Fruit fly (Drosophila melanogaster) whole organism, embryonic: ENCODE measurements around the gene CG12017.

ENCODE experiments used
- Asciz ChIP-seq: fragments of 200-800 bp; sonication (Bioruptor generic); optimal IDR thresholded peaks from 2 replicates; lab custom pipeline; 2017; ENCODE audit warnings: missing biosample characterization, mild to moderate bottlenecking, missing genetic modification characterization, missing genetic modification reagents
- Awh ChIP-seq: fragments of 200-800 bp; sonication (Bioruptor generic); IDR thresholded peaks from 2 replicates; pipeline ENCODE4, ENCODE4 v1.3.6; 2022; ENCODE audit warnings: missing biosample characterization, missing genetic modification characterization
- CG11093 ChIP-seq: fragments of 200-800 bp; sonication (Bioruptor generic); IDR thresholded peaks from 3 replicates; pipeline ENCODE4 v1.3.6; 2022; ENCODE audit warnings: missing biosample characterization, missing genetic modification characterization
- CG11456 ChIP-seq: fragments of 200-800 bp; sonication (Bioruptor generic); IDR thresholded peaks from 3 replicates; pipeline ENCODE4 v1.3.6; 2022; ENCODE audit warnings: missing biosample characterization, missing genetic modification characterization
- CG13123 ChIP-seq: fragments of 200-800 bp; sonication (Bioruptor generic); optimal IDR thresholded peaks from 2 replicates; lab custom pipeline; 2016; ENCODE audit warnings: missing biosample characterization, missing genetic modification characterization
- CG14710 ChIP-seq: fragments of 200-800 bp; sonication (Bioruptor generic); optimal IDR thresholded peaks from 3 replicates; lab custom pipeline; 2019; ENCODE audit warnings: missing biosample characterization, mild to moderate bottlenecking, missing genetic modification characterization, moderate library complexity
- CG15514 ChIP-seq: fragments of 200-800 bp; sonication (Bioruptor generic); optimal IDR thresholded peaks from 3 replicates; lab custom pipeline; 2017; ENCODE audit warnings: missing biosample characterization, missing genetic modification characterization, mild to moderate bottlenecking, moderate library complexity, missing genetic modification reagents
- CG17361 ChIP-seq: fragments of 200-800 bp; sonication (Bioruptor generic); IDR thresholded peaks from 3 replicates; pipeline ENCODE4 v1.3.6; 2022; ENCODE audit warnings: missing biosample characterization, missing genetic modification characterization
- CG17385 ChIP-seq: fragments of 200-800 bp; sonication (Bioruptor generic); optimal IDR thresholded peaks from 3 replicates; lab custom pipeline; 2018; ENCODE audit warnings: missing biosample characterization, mild to moderate bottlenecking, missing genetic modification characterization
- CG18599 ChIP-seq: fragments of 200-800 bp; sonication (Bioruptor generic); optimal IDR thresholded peaks from 3 replicates; lab custom pipeline; 2017; ENCODE audit warnings: missing biosample characterization, missing genetic modification characterization, mild to moderate bottlenecking, moderate library complexity, missing genetic modification reagents
- CG2875 ChIP-seq: fragments of 200-800 bp; sonication (Bioruptor generic); optimal IDR thresholded peaks from 2 replicates; lab custom pipeline; 2017; ENCODE audit warnings: missing biosample characterization, mild to moderate bottlenecking, missing genetic modification characterization, missing genetic modification reagents
- CG30403 ChIP-seq: fragments of 200-800 bp; sonication (Bioruptor generic); optimal IDR thresholded peaks from 3 replicates; lab custom pipeline; 2016; ENCODE audit warnings: missing biosample characterization, missing genetic modification characterization
- CG3726 ChIP-seq: fragments of 200-800 bp; sonication (Bioruptor generic); IDR thresholded peaks from 3 replicates; pipeline ENCODE4, ENCODE4 v1.3.6; 2022; ENCODE audit warnings: missing biosample characterization, missing genetic modification characterization
- CG6272 ChIP-seq: fragments of 200-800 bp; sonication (Bioruptor generic); IDR thresholded peaks from 2 replicates; pipeline ENCODE4 v1.3.6; 2022; ENCODE audit warnings: missing biosample characterization, missing genetic modification characterization
- CG6683 ChIP-seq: fragments of 200-800 bp; sonication (Bioruptor generic); optimal IDR thresholded peaks from 2 replicates; lab custom pipeline; 2017; ENCODE audit warnings: missing biosample characterization, mild to moderate bottlenecking, missing genetic modification characterization, missing genetic modification reagents
- CG6791 ChIP-seq: fragments of 200-800 bp; sonication (Bioruptor generic); IDR thresholded peaks from 3 replicates; pipeline ENCODE4 v1.3.6; 2022; ENCODE audit warnings: missing biosample characterization, missing genetic modification characterization; ENCODE audit not compliant: partially characterized antibody
- CG9727 ChIP-seq: fragments of 200-800 bp; sonication (Bioruptor generic); optimal IDR thresholded peaks from 3 replicates; lab custom pipeline; 2017; ENCODE audit warnings: missing biosample characterization, mild to moderate bottlenecking, missing genetic modification characterization
- CrebB ChIP-seq: fragments of 200-800 bp; sonication (Bioruptor generic); optimal IDR thresholded peaks from 3 replicates; lab custom pipeline; 2018; ENCODE audit warnings: missing biosample characterization, mild to moderate bottlenecking, missing genetic modification characterization
- Dref ChIP-seq: fragments of 200-800 bp; sonication (Bioruptor generic); IDR thresholded peaks from 2 replicates; pipeline ENCODE4 v1.3.6; 2022; ENCODE audit warnings: missing biosample characterization, missing genetic modification characterization
- ERR ChIP-seq: fragments of 200-800 bp; sonication (Bioruptor generic); optimal IDR thresholded peaks from 2 replicates; lab custom pipeline; 2016; ENCODE audit warnings: missing biosample characterization, missing genetic modification characterization
- Fer3 ChIP-seq: fragments of 200-800 bp; sonication (Bioruptor generic); optimal IDR thresholded peaks from 2 replicates; lab custom pipeline; 2018; ENCODE audit warnings: missing biosample characterization, mild to moderate bottlenecking, missing genetic modification characterization, moderate library complexity
- H15 ChIP-seq: fragments of 200-800 bp; sonication (Bioruptor generic); IDR thresholded peaks from 3 replicates; pipeline ENCODE4 v1.3.6; 2022; ENCODE audit warnings: missing biosample characterization, missing genetic modification characterization
- Nf-YC ChIP-seq: fragments of 200-800 bp; optimal IDR thresholded peaks from 3 replicates; lab custom pipeline; 2019; ENCODE audit warnings: missing biosample characterization, mild to moderate bottlenecking, missing genetic modification characterization, moderate library complexity
- Usf ChIP-seq: fragments of 200-800 bp; sonication (Bioruptor generic); optimal IDR thresholded peaks from 2 replicates; lab custom pipeline; 2017; ENCODE audit warnings: missing genotype, missing biosample characterization, missing genetic modification characterization
- amos ChIP-seq: fragments of 200-800 bp; sonication (Bioruptor generic); IDR thresholded peaks from 2 replicates; pipeline ENCODE4 v1.3.6; 2022; ENCODE audit warnings: missing biosample characterization, missing genetic modification characterization; ENCODE audit not compliant: partially characterized antibody
- ash1 ChIP-seq: fragments of 200-800 bp; sonication (Bioruptor generic); optimal IDR thresholded peaks from 2 replicates; lab custom pipeline; 2018; ENCODE audit warnings: missing biosample characterization, mild to moderate bottlenecking, missing genetic modification characterization
- cato ChIP-seq: fragments of 200-800 bp; sonication (Bioruptor generic); optimal IDR thresholded peaks from 2 replicates; lab custom pipeline; 2016; ENCODE audit warnings: missing biosample characterization, missing genetic modification characterization, borderline replicate concordance
- dimm ChIP-seq: fragments of 200-800 bp; sonication (Bioruptor generic); IDR thresholded peaks from 2 replicates; pipeline ENCODE4 v1.3.6; 2022; ENCODE audit warnings: missing biosample characterization, missing genetic modification characterization
- dm ChIP-seq: fragments of 200-800 bp; sonication (Bioruptor generic); optimal IDR thresholded peaks from 3 replicates; lab custom pipeline; 2016; ENCODE audit warnings: missing biosample characterization, missing genetic modification characterization
- ems ChIP-seq: fragments of 200-800 bp; sonication (Bioruptor generic); optimal IDR thresholded peaks from 3 replicates; lab custom pipeline; 2016; ENCODE audit warnings: missing biosample characterization, missing genetic modification characterization
- fd64A ChIP-seq: fragments of 200-800 bp; sonication (Bioruptor generic); optimal IDR thresholded peaks from 3 replicates; lab custom pipeline; 2018; ENCODE audit warnings: missing biosample characterization, mild to moderate bottlenecking, missing genetic modification characterization
- gem ChIP-seq: fragments of 200-800 bp; sonication (Bioruptor generic); optimal IDR thresholded peaks from 2 replicates; lab custom pipeline; 2019; ENCODE audit warnings: missing biosample characterization, mild to moderate bottlenecking, missing genetic modification characterization, moderate library complexity
- grau ChIP-seq: fragments of 200-800 bp; optimal IDR thresholded peaks from 3 replicates; lab custom pipeline; 2019; ENCODE audit warnings: missing biosample characterization, mild to moderate bottlenecking, missing genetic modification characterization, moderate library complexity
- gro ChIP-seq: fragments of 200-800 bp; sonication (Bioruptor generic); optimal IDR thresholded peaks from 2 replicates; lab custom pipeline; 2016; ENCODE audit warnings: missing biosample characterization, missing genetic modification characterization
- gsb ChIP-seq: fragments of 200-800 bp; sonication (Bioruptor generic); IDR thresholded peaks from 2 replicates; pipeline ENCODE4 v1.3.6; 2022; ENCODE audit warnings: missing biosample characterization, missing genetic modification characterization
- insv ChIP-seq, 2 experiments: fragments of 200-800 bp; sonication (Bioruptor generic); optimal IDR thresholded peaks; 3 replicates each; lab custom pipeline; 2016 to 2018; ENCODE audit warnings: missing biosample characterization in 2 of 2, missing genetic modification characterization in 2 of 2
- lov ChIP-seq, 2 experiments: fragments of 200-800 bp in 1 of 2; fragments of >200 bp in 1 of 2; sonication (Bioruptor generic) in 1 of 2; IDR thresholded peaks in 1 of 2; optimal IDR thresholded peaks in 1 of 2; 2 replicates in 1 of 2; 3 replicates in 1 of 2; pipeline versions ENCODE4 v1.3.6 to Lab custom; 2017 to 2022; ENCODE audit warnings: missing biosample characterization in 1 of 2, missing genetic modification characterization in 1 of 2
- maf-S ChIP-seq: fragments of 200-800 bp; sonication (Bioruptor generic); optimal IDR thresholded peaks from 2 replicates; lab custom pipeline; 2016; ENCODE audit warnings: missing biosample characterization, missing genetic modification characterization
- nmo ChIP-seq: fragments of 200-800 bp; sonication (Bioruptor generic); optimal IDR thresholded peaks from 2 replicates; lab custom pipeline; 2018; ENCODE audit warnings: missing biosample characterization, mild to moderate bottlenecking, missing genetic modification characterization, moderate library complexity
- oc ChIP-seq: fragments of 200-800 bp; sonication (Bioruptor generic); optimal IDR thresholded peaks from 2 replicates; lab custom pipeline; 2018; ENCODE audit warnings: missing biosample characterization, mild to moderate bottlenecking, missing genetic modification characterization, moderate library complexity
- onecut ChIP-seq: fragments of 200-800 bp; sonication (Bioruptor generic); IDR thresholded peaks from 2 replicates; pipeline ENCODE4 v1.3.6; 2022; ENCODE audit warnings: missing biosample characterization, missing genetic modification characterization
- phol ChIP-seq: fragments of 200-800 bp; sonication (Bioruptor generic); optimal IDR thresholded peaks from 3 replicates; lab custom pipeline; 2018; ENCODE audit warnings: missing biosample characterization, mild to moderate bottlenecking, missing genetic modification characterization, moderate library complexity
- pita ChIP-seq: fragments of 200-800 bp; sonication (Bioruptor generic); optimal IDR thresholded peaks from 2 replicates; lab custom pipeline; 2017; ENCODE audit warnings: missing biosample characterization, mild to moderate bottlenecking, missing genetic modification characterization
- sc ChIP-seq, 3 experiments: fragments of >200 bp in 2 of 3; fragments of 200-800 bp in 1 of 3; sonication (Bioruptor generic) in 1 of 3; optimal IDR thresholded peaks; 2 replicates in 2 of 3; 3 replicates in 1 of 3; lab custom pipeline; 2017; ENCODE audit warnings: mild to moderate bottlenecking in 1 of 3, missing biosample characterization in 1 of 3, missing genetic modification characterization in 1 of 3, missing genetic modification reagents in 1 of 3
- schlank ChIP-seq: fragments of 200-800 bp; sonication (Bioruptor generic); optimal IDR thresholded peaks from 2 replicates; lab custom pipeline; 2018; ENCODE audit warnings: missing biosample characterization, mild to moderate bottlenecking, missing genetic modification characterization
- slbo ChIP-seq: fragments of 200-800 bp; sonication (Bioruptor generic); IDR thresholded peaks from 2 replicates; pipeline ENCODE4 v1.3.6; 2022; ENCODE audit warnings: missing biosample characterization, missing genetic modification characterization
- sug ChIP-seq: fragments of 200-800 bp; optimal IDR thresholded peaks from 2 replicates; lab custom pipeline; 2019; ENCODE audit warnings: missing biosample characterization, mild to moderate bottlenecking, missing genetic modification characterization, moderate library complexity
- vfl ChIP-seq: fragments of 200-800 bp; sonication (Bioruptor generic); optimal IDR thresholded peaks from 2 replicates; lab custom pipeline; 2016; ENCODE audit warnings: missing biosample characterization, missing genetic modification characterization

The CG12017 gene

dm6 chr3L:3319992-3320732 lies 40.1 kb downstream of the CG12017 start (continued):
- TF ChIP-seq sc (optimal IDR thresholded peaks at IDR 0.05; lab: Kevin White, UChicago) (no peak), sc (GFP tag; optimal IDR thresholded peaks at IDR 0.05; lab: Kevin White, UChicago) (no peak), Fer3 (tag; lab: Kevin White, UChicago) (peak; percentile 17), onecut (GFP tag; lab: Robert Waterston, UW) (peak; percentile 15; the same call in 1 of the 2 replicates), lov (optimal IDR thresholded peaks at IDR 0.05; lab: Kevin White, UChicago) (no peak), lov (GFP tag; IDR thresholded peaks at IDR 0.05; lab: Robert Waterston, UW) (no peak), vfl (GFP tag; lab: Kevin White, UChicago) (no peak), maf-S (GFP tag; lab: Kevin White, UChicago) (no peak), CG11093 (no peak), fd64A (GFP tag; lab: Kevin White, UChicago) (no peak), amos (GFP tag; lab: Robert Waterston, UW) (no peak), pita (GFP tag; lab: Kevin White, UChicago) (no peak), ems (no peak), gro (no peak), CG3726 (0 out of 3 replicates have a peak, but pooled peaks have one; percentile 12), CG9727 (GFP tag; lab: Kevin White, UChicago) (no peak), Nf-YC (tag; lab: Kevin White, UChicago) (no peak), CG13123 (GFP tag; lab: Kevin White, UChicago) (no peak), CG6272 (GFP tag; lab: Robert Waterston, UW) (no peak), CG18599 (GFP tag; lab: Kevin White, UChicago) (peak; percentile 69), Dref (GFP tag; lab: Robert Waterston, UW) (no peak), CG30403 (GFP tag; lab: Kevin White, UChicago) (peak; percentile 22), cato (no peak), gem (tag; lab: Kevin White, UChicago) (peak; percentile 32), CG11456 (no peak; the same call in 2 of the 3 replicates), CG17361 (GFP tag; lab: Robert Waterston, UW) (no peak), dimm (GFP tag; lab: Robert Waterston, UW) (no peak), dm (no peak), CG2875 (GFP tag; lab: Kevin White, UChicago) (no peak), CG15514 (no peak), H15 (GFP tag; lab: Robert Waterston, UW) (no peak), phol (tag; lab: Kevin White, UChicago) (no peak), ash1 (GFP tag; lab: Kevin White, UChicago) (no peak), CrebB (tag; lab: Kevin White, UChicago) (no peak), Awh (no peak), oc (no peak), slbo (GFP tag; lab: Robert Waterston, UW) (peak; percentile 54), CG17385 (peak; percentile 38), ERR (GFP tag; lab: Kevin White, UChicago) (peak; percentile 57), Asciz (GFP tag; lab: Kevin White, UChicago) (no peak), sug (tag; lab: Kevin White, UChicago) (peak; percentile 55), schlank (tag; lab: Kevin White, UChicago) (no peak), CG6791 (GFP tag; lab: Robert Waterston, UW) (no peak), Usf (GFP tag; lab: Kevin White, UChicago) (no peak), insv (GFP tag; optimal IDR thresholded peaks at IDR 0.05; lab: Kevin White, UChicago) (no peak), CG6683 (GFP tag; lab: Kevin White, UChicago) (no peak), nmo (GFP tag; lab: Kevin White, UChicago) (no peak), grau (peak; percentile 95), gsb (GFP tag; lab: Robert Waterston, UW) (no peak), CG14710 (no peak)
